Fruit fly (Drosophila melanogaster): Measurements from ENCODE around the gene CG11756.

Gene CG11756

DNA sequence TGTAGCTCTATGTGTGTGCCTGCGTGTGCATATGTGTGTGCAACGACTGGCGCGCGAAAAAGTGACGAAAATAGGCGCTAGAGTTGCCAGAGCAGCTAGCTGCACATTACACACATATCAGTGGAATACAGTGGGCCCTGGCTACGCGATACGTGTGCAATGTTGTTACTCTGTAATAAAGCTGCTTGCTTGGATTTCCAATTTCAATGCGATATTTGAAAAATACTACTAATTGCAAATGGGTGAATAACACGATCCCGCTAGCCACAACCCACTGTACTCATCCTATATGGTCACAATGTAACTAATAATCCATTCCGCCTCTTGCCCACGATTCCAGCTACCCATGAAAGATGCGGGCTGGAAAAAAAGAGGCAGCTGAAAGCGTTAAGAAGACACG lies 3.4 kb downstream of the CG11756 start (continued):
- TF ChIP-seq Scr (GFP tag; IDR thresholded peaks at IDR 0.05; ENCODE audit: partially characterized antibody), result no peak
- peak; percentile 94 to 97 for TF ChIP-seq dpn (GFP tag; optimal IDR thresholded peaks at IDR 0.05)
- no peak for TF ChIP-seq hb (GFP tag; IDR thresholded peaks at IDR 0.05; ENCODE audit: partially characterized antibody)
- peak; percentile 97 for TF ChIP-seq CG1603 (tag; optimal IDR thresholded peaks at IDR 0.05)
- TF ChIP-seq Lhr (GFP tag; optimal IDR thresholded peaks at IDR 0.05), result peak; percentile 79
- no peak for TF ChIP-seq CG42726 (GFP tag; IDR thresholded peaks at IDR 0.05; ENCODE audit: partially characterized antibody)
- TF ChIP-seq Jarid2 (GFP tag; optimal IDR thresholded peaks at IDR 0.05), result no peak
- peak; percentile 96 for TF ChIP-seq Mrtf (GFP tag; IDR thresholded peaks at IDR 0.05)
- TF ChIP-seq CG6175 (GFP tag; IDR thresholded peaks at IDR 0.05), result peak; percentile 83; the same call in 2 of the 3 replicates
- TF ChIP-seq CG5953 (GFP tag; IDR thresholded peaks at IDR 0.05), result peak; percentile 95
- peak; percentile 82 for TF ChIP-seq CG13894 (tag; optimal IDR thresholded peaks at IDR 0.05)
- peak; percentile 85 for TF ChIP-seq gcm (GFP tag; optimal IDR thresholded peaks at IDR 0.05)
- peak; percentile 92 for TF ChIP-seq Dad (GFP tag; optimal IDR thresholded peaks at IDR 0.05)
- peak; percentile 88 for TF ChIP-seq en (GFP tag; optimal IDR thresholded peaks at IDR 0.05)
- TF ChIP-seq ara (GFP tag; IDR thresholded peaks at IDR 0.05), result peak; percentile 93
- TF ChIP-seq cad (GFP tag; optimal IDR thresholded peaks at IDR 0.05), result no peak
- peak; percentile 96 for TF ChIP-seq row (GFP tag; IDR thresholded peaks at IDR 0.05)
- TF ChIP-seq MBD-R2 (GFP tag; IDR thresholded peaks at IDR 0.05), result peak; percentile 87
- peak; percentile 92 for TF ChIP-seq onecut (GFP tag; IDR thresholded peaks at IDR 0.05)
- peak; percentile 87 for TF ChIP-seq dati (GFP tag; IDR thresholded peaks at IDR 0.05)
- TF ChIP-seq esg (GFP tag; conservative IDR thresholded peaks at IDR 0.05), result peak; percentile 93
- peak; percentile 76 for TF ChIP-seq Hmx (GFP tag; optimal IDR thresholded peaks at IDR 0.05)
- TF ChIP-seq crc (GFP tag; optimal IDR thresholded peaks at IDR 0.05), result peak; percentile 87
- peak; percentile 86 for TF ChIP-seq CG3407 (GFP tag; optimal IDR thresholded peaks at IDR 0.05)
- peak; percentile 76 for TF ChIP-seq da (GFP tag; optimal IDR thresholded peaks at IDR 0.05)
- TF ChIP-seq h (optimal IDR thresholded peaks at IDR 0.05), result no peak
- peak; percentile 97 for TF ChIP-seq sisA (GFP tag; IDR thresholded peaks at IDR 0.05)
- peak; percentile 95 for TF ChIP-seq H15 (GFP tag; IDR thresholded peaks at IDR 0.05)
- peak in 1 of 2 experiments; percentile 50 for TF ChIP-seq crp (GFP tag; optimal IDR thresholded peaks at IDR 0.05)
- TF ChIP-seq ems (GFP tag; optimal IDR thresholded peaks at IDR 0.05), result peak; percentile 91
- peak; percentile 74 for TF ChIP-seq fu2 (GFP tag; optimal IDR thresholded peaks at IDR 0.05)
- TF ChIP-seq CG9437 (GFP tag; optimal IDR thresholded peaks at IDR 0.05), result peak; percentile 82
- peak; percentile 85 for TF ChIP-seq CG5180 (GFP tag; optimal IDR thresholded peaks at IDR 0.05)
- TF ChIP-seq CG34376 (GFP tag; optimal IDR thresholded peaks at IDR 0.05), result peak; percentile 72
- peak; percentile 82 for TF ChIP-seq CG15601 (tag; optimal IDR thresholded peaks at IDR 0.05)
- peak; percentile 97 for TF ChIP-seq CG11456 (GFP tag; IDR thresholded peaks at IDR 0.05)
- no peak for TF ChIP-seq unc-4 (GFP tag; IDR thresholded peaks at IDR 0.05; ENCODE audit: partially characterized antibody)
- peak; percentile 93 for TF ChIP-seq gem (tag; optimal IDR thresholded peaks at IDR 0.05)
- TF ChIP-seq CG2712 (tag; optimal IDR thresholded peaks at IDR 0.05), result peak; percentile 91
- TF ChIP-seq CG7372 (GFP tag; IDR thresholded peaks at IDR 0.05), result peak; percentile 91
- peak; percentile 93 for TF ChIP-seq sens-2 (GFP tag; IDR thresholded peaks at IDR 0.05)
- TF ChIP-seq CG1792 (GFP tag; optimal IDR thresholded peaks at IDR 0.05), result peak; percentile 87
- peak; percentile 38 for TF ChIP-seq Sry-β (GFP tag; optimal IDR thresholded peaks at IDR 0.05)
- peak; percentile 91 for TF ChIP-seq B-H1 (GFP tag; IDR thresholded peaks at IDR 0.05)
- TF ChIP-seq HHEX (GFP tag; optimal IDR thresholded peaks at IDR 0.05), result peak; percentile 92
- TF ChIP-seq ken (GFP tag; IDR thresholded peaks at IDR 0.05), result peak; percentile 97
- TF ChIP-seq CG6854 (GFP tag; optimal IDR thresholded peaks at IDR 0.05), result peak; percentile 82
- TF ChIP-seq Taf1 (GFP tag; IDR thresholded peaks at IDR 0.05), result peak; percentile 88
- peak; percentile 91 for TF ChIP-seq CG4820 (GFP tag; optimal IDR thresholded peaks at IDR 0.05)
- peak; percentile 95 for TF ChIP-seq bab2 (GFP tag; optimal IDR thresholded peaks at IDR 0.05)
- no peak for TF ChIP-seq fru (optimal IDR thresholded peaks at IDR 0.05)
- peak; percentile 90 for TF ChIP-seq jigr1 (GFP tag; IDR thresholded peaks at IDR 0.05)
